Fruit fly (Drosophila melanogaster) S2 (cell line): Measurements from ENCODE around the gene CG9630.

Experiments used
- CG8478 ChIP-seq: fragments of >200 bp; optimal IDR thresholded peaks from 2 replicates; lab custom pipeline; 2018
- CTCF ChIP-seq, 2 experiments: fragments of >200 bp; optimal IDR thresholded peaks; 2 replicates each; lab custom pipeline; 2018

DNA sequence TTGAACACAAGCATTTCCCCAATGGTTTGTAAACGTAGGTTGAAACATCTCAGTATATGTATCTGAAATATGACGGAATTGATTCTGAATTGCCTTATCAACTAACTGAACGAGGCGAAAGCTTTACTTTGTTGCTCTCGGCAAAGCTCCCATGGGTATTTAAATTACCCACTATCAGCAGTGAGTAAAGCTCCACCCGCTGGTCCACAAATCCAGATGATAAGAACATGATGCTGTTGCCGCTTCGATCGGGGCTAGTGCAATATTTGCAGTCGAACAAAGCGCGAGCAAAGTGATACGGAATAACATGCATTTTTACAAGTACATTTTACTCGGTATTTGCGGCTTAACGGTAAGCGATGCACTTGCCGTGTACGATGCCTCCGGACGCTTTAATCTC is 49.8 kb downstream of the CG9630 start, which contains the start of gene CG18249:
- TF ChIP-seq CG8478 = no peak
- TF ChIP-seq CTCF (optimal IDR thresholded peaks at IDR 0.05; lab: Kevin White, UChicago) = no peak
